Fruit fly (Drosophila melanogaster) whole organism, embryonic: ENCODE data around the gene Snx27.
A peak's percentile ranks its signal among the peaks of the same experiment; 100 is the strongest.

ENCODE experiments used
- Ada2b ChIP-seq: fragments of 200-800 bp; sonication (Bioruptor generic); IDR thresholded peaks from 2 replicates; pipeline ENCODE4 v1.3.6; 2022; ENCODE audit warnings: missing biosample characterization, missing genetic modification characterization
- Aef1 ChIP-seq: fragments of 200-800 bp; sonication (Bioruptor generic); IDR thresholded peaks from 3 replicates; pipeline ENCODE4 v1.3.6; 2022; ENCODE audit warnings: missing biosample characterization, missing genetic modification characterization
- Antp ChIP-seq: fragments of 200-800 bp; sonication (Bioruptor generic); optimal IDR thresholded peaks from 3 replicates; lab custom pipeline; 2016; ENCODE audit warnings: missing biosample characterization, missing genetic modification characterization
- C15 ChIP-seq: fragments of 200-800 bp; sonication (Bioruptor generic); IDR thresholded peaks from 3 replicates; pipeline ENCODE4 v1.3.6; 2022; ENCODE audit warnings: missing biosample characterization, missing genetic modification characterization
- CG10321 ChIP-seq: fragments of 200-800 bp; sonication (Bioruptor generic); IDR thresholded peaks from 2 replicates; pipeline ENCODE4 v1.3.6; 2022; ENCODE audit warnings: missing biosample characterization, missing genetic modification characterization
- CG10565 ChIP-seq: fragments of 200-800 bp; sonication (Bioruptor generic); optimal IDR thresholded peaks from 3 replicates; lab custom pipeline; 2016; ENCODE audit warnings: missing biosample characterization, mild to moderate bottlenecking, missing genetic modification characterization
- CG12942 ChIP-seq: fragments of 200-800 bp; sonication (Bioruptor generic); optimal IDR thresholded peaks from 3 replicates; lab custom pipeline; 2016; ENCODE audit warnings: missing biosample characterization, missing genetic modification characterization
- CG14667 ChIP-seq: fragments of 200-800 bp; sonication (Bioruptor generic); IDR thresholded peaks from 2 replicates; pipeline ENCODE4 v1.3.6; 2022; ENCODE audit warnings: missing biosample characterization, missing genetic modification characterization
- CG15073 ChIP-seq: fragments of 200-800 bp; sonication (Bioruptor generic); optimal IDR thresholded peaks from 2 replicates; lab custom pipeline; 2016; ENCODE audit warnings: missing biosample characterization, missing genetic modification characterization
- CG15479 ChIP-seq: fragments of 200-800 bp; sonication (Bioruptor generic); optimal IDR thresholded peaks from 3 replicates; lab custom pipeline; 2019; ENCODE audit warnings: missing biosample characterization, mild to moderate bottlenecking, missing genetic modification characterization, moderate library complexity
- CG1603 ChIP-seq: fragments of 200-800 bp; sonication (Bioruptor generic); optimal IDR thresholded peaks from 2 replicates; lab custom pipeline; 2019; ENCODE audit warnings: missing biosample characterization, mild to moderate bottlenecking, missing genetic modification characterization, moderate library complexity
- CG17361 ChIP-seq: fragments of 200-800 bp; sonication (Bioruptor generic); IDR thresholded peaks from 3 replicates; pipeline ENCODE4 v1.3.6; 2022; ENCODE audit warnings: missing biosample characterization, missing genetic modification characterization
- CG18476 ChIP-seq: fragments of 200-800 bp; sonication (Bioruptor generic); optimal IDR thresholded peaks from 2 replicates; lab custom pipeline; 2016; ENCODE audit warnings: missing biosample characterization, mild to moderate bottlenecking, missing genetic modification characterization
- CG2116 ChIP-seq: fragments of 200-800 bp; sonication (Bioruptor generic); optimal IDR thresholded peaks from 3 replicates; lab custom pipeline; 2018; ENCODE audit warnings: missing biosample characterization, mild to moderate bottlenecking, missing genetic modification characterization
- CG3065 ChIP-seq: fragments of 200-800 bp; sonication (Bioruptor generic); optimal IDR thresholded peaks from 2 replicates; lab custom pipeline; 2016; ENCODE audit warnings: missing biosample characterization, missing genetic modification characterization
- CG31365 ChIP-seq: fragments of 200-800 bp; sonication (Bioruptor generic); optimal IDR thresholded peaks from 2 replicates; lab custom pipeline; 2018; ENCODE audit warnings: missing biosample characterization, mild to moderate bottlenecking, missing genetic modification characterization
- CG3281 ChIP-seq: fragments of 200-800 bp; sonication (Bioruptor generic); optimal IDR thresholded peaks from 3 replicates; lab custom pipeline; 2017; ENCODE audit warnings: missing biosample characterization, mild to moderate bottlenecking, missing genetic modification characterization
- CG3995 ChIP-seq: fragments of 200-800 bp; sonication (Bioruptor generic); optimal IDR thresholded peaks from 3 replicates; lab custom pipeline; 2016; ENCODE audit warnings: missing biosample characterization, missing genetic modification characterization
- CG4328 ChIP-seq: fragments of 200-800 bp; sonication (Bioruptor generic); optimal IDR thresholded peaks from 3 replicates; lab custom pipeline; 2017; ENCODE audit warnings: missing biosample characterization, missing genetic modification reagents, missing genetic modification characterization
- CG5953 ChIP-seq: fragments of 200-800 bp; sonication (Bioruptor generic); IDR thresholded peaks from 2 replicates; pipeline ENCODE4 v1.3.6; 2022; ENCODE audit warnings: missing biosample characterization, missing genetic modification characterization
- CG6689 ChIP-seq: fragments of 200-800 bp; sonication (Bioruptor generic); IDR thresholded peaks from 2 replicates; pipeline ENCODE4 v1.3.6; 2022; ENCODE audit warnings: missing biosample characterization, missing genetic modification characterization
- CG6854 ChIP-seq: fragments of 200-800 bp; sonication (Bioruptor generic); optimal IDR thresholded peaks from 3 replicates; lab custom pipeline; 2017; ENCODE audit warnings: missing biosample characterization, mild to moderate bottlenecking, missing genetic modification characterization
- CG7556 ChIP-seq: fragments of 200-800 bp; sonication (Bioruptor generic); optimal IDR thresholded peaks from 2 replicates; lab custom pipeline; 2017; ENCODE audit warnings: missing biosample characterization, mild to moderate bottlenecking, missing genetic modification characterization
- CG8944 ChIP-seq: fragments of 200-800 bp; sonication (Bioruptor generic); optimal IDR thresholded peaks from 3 replicates; lab custom pipeline; 2016; ENCODE audit warnings: missing biosample characterization, missing genetic modification characterization
- CG9437 ChIP-seq: fragments of 200-800 bp; sonication (Bioruptor generic); optimal IDR thresholded peaks from 2 replicates; lab custom pipeline; 2018; ENCODE audit warnings: missing biosample characterization, mild to moderate bottlenecking, missing genetic modification characterization
- Dfd ChIP-seq, 2 experiments: fragments of >200 bp; optimal IDR thresholded peaks; 2 replicates each; lab custom pipeline; 2017; ENCODE audit warnings: missing biosample characterization in 2 of 2, missing genetic modification characterization in 2 of 2
- E2f1 ChIP-seq: fragments of 200-800 bp; sonication (Bioruptor generic); IDR thresholded peaks from 2 replicates; pipeline ENCODE4 v1.3.6; 2022; ENCODE audit warnings: missing biosample characterization, missing genetic modification characterization
- Ets97D ChIP-seq: fragments of 200-800 bp; sonication (Bioruptor generic); optimal IDR thresholded peaks from 3 replicates; lab custom pipeline; 2016; ENCODE audit warnings: missing biosample characterization, missing genetic modification characterization
- HHEX ChIP-seq: fragments of 200-800 bp; sonication (Bioruptor generic); optimal IDR thresholded peaks from 3 replicates; lab custom pipeline; 2017; ENCODE audit warnings: missing biosample characterization, mild to moderate bottlenecking, missing genetic modification characterization, missing genetic modification reagents
- Hr3 ChIP-seq: fragments of 200-800 bp; sonication (Bioruptor generic); optimal IDR thresholded peaks from 3 replicates; lab custom pipeline; 2016; ENCODE audit warnings: missing biosample characterization, missing genetic modification characterization
- NfI ChIP-seq: fragments of 200-800 bp; sonication (Bioruptor generic); optimal IDR thresholded peaks from 3 replicates; lab custom pipeline; 2018; ENCODE audit warnings: missing biosample characterization, mild to moderate bottlenecking, missing genetic modification characterization, moderate library complexity
- Rx ChIP-seq: fragments of 200-800 bp; sonication (Bioruptor generic); IDR thresholded peaks from 2 replicates; pipeline ENCODE4 v1.3.6; 2022; ENCODE audit warnings: missing biosample characterization, missing genetic modification characterization
- Sox100B ChIP-seq: fragments of 200-800 bp; sonication (Bioruptor generic); optimal IDR thresholded peaks from 3 replicates; lab custom pipeline; 2018; ENCODE audit warnings: missing biosample characterization, mild to moderate bottlenecking, missing genetic modification characterization
- corto ChIP-seq: fragments of 200-800 bp; sonication (Bioruptor generic); optimal IDR thresholded peaks from 2 replicates; lab custom pipeline; 2016; ENCODE audit warnings: missing biosample characterization, mild to moderate bottlenecking, missing genetic modification characterization, moderate library complexity
- crp ChIP-seq, 2 experiments: fragments of 200-800 bp; sonication (Bioruptor generic); optimal IDR thresholded peaks; 2 replicates in 1 of 2; 3 replicates in 1 of 2; lab custom pipeline; 2017; ENCODE audit warnings: missing biosample characterization in 2 of 2, missing genetic modification characterization in 2 of 2, mild to moderate bottlenecking in 1 of 2, moderate library complexity in 1 of 2
- exex ChIP-seq: fragments of 200-800 bp; sonication (Bioruptor generic); optimal IDR thresholded peaks from 4 replicates; lab custom pipeline; 2018; ENCODE audit warnings: missing biosample characterization, mild to moderate bottlenecking, missing genetic modification characterization, moderate library complexity
- fd102C ChIP-seq: fragments of 200-800 bp; sonication (Bioruptor generic); optimal IDR thresholded peaks from 2 replicates; lab custom pipeline; 2018; ENCODE audit warnings: missing biosample characterization, mild to moderate bottlenecking, missing genetic modification characterization, moderate library complexity
- fd96Cb ChIP-seq: fragments of 200-800 bp; sonication (Bioruptor generic); optimal IDR thresholded peaks from 2 replicates; lab custom pipeline; 2018; ENCODE audit warnings: missing biosample characterization, mild to moderate bottlenecking, missing genetic modification characterization, moderate library complexity
- gem ChIP-seq: fragments of 200-800 bp; sonication (Bioruptor generic); optimal IDR thresholded peaks from 2 replicates; lab custom pipeline; 2019; ENCODE audit warnings: missing biosample characterization, mild to moderate bottlenecking, missing genetic modification characterization, moderate library complexity
- gsb ChIP-seq: fragments of 200-800 bp; sonication (Bioruptor generic); IDR thresholded peaks from 2 replicates; pipeline ENCODE4 v1.3.6; 2022; ENCODE audit warnings: missing biosample characterization, missing genetic modification characterization
- gt ChIP-seq: fragments of 200-800 bp; sonication (Bioruptor generic); IDR thresholded peaks from 2 replicates; pipeline ENCODE4 v1.3.6; 2022; ENCODE audit warnings: missing biosample characterization, missing genetic modification characterization
- hth ChIP-seq: fragments of >200 bp; optimal IDR thresholded peaks from 2 replicates; lab custom pipeline; 2017; ENCODE audit warnings: inconsistent platforms
- org-1 ChIP-seq: fragments of 200-800 bp; sonication (Bioruptor generic); optimal IDR thresholded peaks from 2 replicates; lab custom pipeline; 2017; ENCODE audit warnings: missing biosample characterization, missing genetic modification characterization
- pfk ChIP-seq: fragments of 200-800 bp; sonication (Bioruptor generic); optimal IDR thresholded peaks from 2 replicates; lab custom pipeline; 2018; ENCODE audit warnings: missing biosample characterization, mild to moderate bottlenecking, missing genetic modification characterization, moderate library complexity
- row ChIP-seq: fragments of 200-800 bp; sonication (Bioruptor generic); IDR thresholded peaks from 3 replicates; pipeline ENCODE4 v1.3.6; 2022; ENCODE audit warnings: missing biosample characterization, missing genetic modification characterization
- sd ChIP-seq: fragments of 200-800 bp; sonication (Bioruptor generic); optimal IDR thresholded peaks from 3 replicates; lab custom pipeline; 2018; ENCODE audit warnings: missing biosample characterization, mild to moderate bottlenecking, missing genetic modification characterization, moderate library complexity
- stwl ChIP-seq: fragments of 200-800 bp; sonication (Bioruptor generic); optimal IDR thresholded peaks from 3 replicates; lab custom pipeline; 2018; ENCODE audit warnings: missing biosample characterization, mild to moderate bottlenecking, missing genetic modification characterization, moderate library complexity
- zen2 ChIP-seq: fragments of 200-800 bp; sonication (Bioruptor generic); IDR thresholded peaks from 3 replicates; pipeline ENCODE4 v1.3.6; 2022; ENCODE audit warnings: missing biosample characterization, missing genetic modification characterization; ENCODE audit not compliant: partially characterized antibody
- zf30C ChIP-seq: fragments of 200-800 bp; sonication (Bioruptor generic); optimal IDR thresholded peaks from 3 replicates; lab custom pipeline; 2018; ENCODE audit warnings: missing biosample characterization, mild to moderate bottlenecking, missing genetic modification characterization

Gene Snx27

dm6 chrX:5677400-5678177 lies 60.2 kb downstream of the Snx27 start (continued):
- TF ChIP-seq CG17361 (GFP tag; lab: Robert Waterston, UW) = peak; percentile 90
- peak; percentile 82 for TF ChIP-seq CG2116
- peak; percentile 92 for TF ChIP-seq gem
- TF ChIP-seq CG10321 (GFP tag; lab: Robert Waterston, UW) = peak; percentile 79
- TF ChIP-seq zf30C = peak; percentile 28
- TF ChIP-seq org-1 (GFP tag; lab: Kevin White, UChicago) = peak; percentile 92
- peak; percentile 45; the same call in 2 of the 3 replicates for TF ChIP-seq Aef1 (GFP tag; lab: Robert Waterston, UW)
- TF ChIP-seq CG10565 (GFP tag; lab: Kevin White, UChicago) = peak; percentile 77
- peak; percentile 93 for TF ChIP-seq CG6854 (GFP tag; lab: Kevin White, UChicago)
- peak; percentile 47 for TF ChIP-seq CG15479 (GFP tag; lab: Kevin White, UChicago)
- peak; percentile 81 for TF ChIP-seq CG12942
- TF ChIP-seq CG31365 (tag; lab: Kevin White, UChicago) = peak; percentile 88
- peak; percentile 91 for TF ChIP-seq CG3281 (GFP tag; lab: Kevin White, UChicago)
- peak; percentile 97 for TF ChIP-seq fd102C (GFP tag; lab: Kevin White, UChicago)
- TF ChIP-seq CG4328 (GFP tag; lab: Kevin White, UChicago) = peak; percentile 98
- TF ChIP-seq CG3065 = peak; percentile 65
- TF ChIP-seq Hr3 (GFP tag; lab: Kevin White, UChicago) = peak; percentile 66
- no peak for TF ChIP-seq Dfd (GFP tag; optimal IDR thresholded peaks at IDR 0.05; lab: Kevin White, UChicago)
- TF ChIP-seq CG18476 (GFP tag; lab: Kevin White, UChicago) = peak; percentile 93
- peak; percentile 96 for TF ChIP-seq HHEX (GFP tag; lab: Kevin White, UChicago)
- TF ChIP-seq CG1603 = peak; percentile 93
- TF ChIP-seq sd (tag; lab: Kevin White, UChicago) = peak; percentile 90
- peak; percentile 95 for TF ChIP-seq Sox100B (GFP tag; lab: Kevin White, UChicago)
- peak; percentile 82 for TF ChIP-seq exex (tag; lab: Kevin White, UChicago)
- TF ChIP-seq Antp = peak; percentile 71
- peak; percentile 87 for TF ChIP-seq gsb
- peak; percentile 65 for TF ChIP-seq Rx (GFP tag; lab: Robert Waterston, UW)
- TF ChIP-seq CG3995 (GFP tag; lab: Kevin White, UChicago) = no peak
- TF ChIP-seq gt (GFP tag; lab: Robert Waterston, UW) = peak; percentile 71
- peak; percentile 53; the same call in 1 of the 2 replicates for TF ChIP-seq CG14667 (GFP tag; lab: Robert Waterston, UW)
- peak; percentile 80 for TF ChIP-seq fd96Cb
- TF ChIP-seq Ada2b (GFP tag; lab: Robert Waterston, UW) = peak; percentile 68
- no peak for TF ChIP-seq zen2 (GFP tag; lab: Robert Waterston, UW)
- peak; percentile 82 for TF ChIP-seq NfI (GFP tag; lab: Kevin White, UChicago)
- TF ChIP-seq CG8944 (GFP tag; lab: Kevin White, UChicago) = peak; percentile 82
- peak; percentile 49 for TF ChIP-seq stwl (tag; lab: Kevin White, UChicago)
- TF ChIP-seq hth (lab: Kevin White, UChicago) = no peak
- TF ChIP-seq CG6689 = peak; percentile 76
- peak; percentile 72; the same call in 1 of the 2 replicates for TF ChIP-seq E2f1 (GFP tag; lab: Robert Waterston, UW)
- peak; percentile 91 for TF ChIP-seq CG5953 (GFP tag; lab: Robert Waterston, UW)
- peak; percentile 84; the same call in 2 of the 3 replicates for TF ChIP-seq C15 (GFP tag; lab: Robert Waterston, UW)
- peak; percentile 92 for TF ChIP-seq CG7556 (GFP tag; lab: Kevin White, UChicago)
- peak; percentile 61 for TF ChIP-seq CG15073 (GFP tag; lab: Kevin White, UChicago)
- TF ChIP-seq row (GFP tag; lab: Robert Waterston, UW) = peak; percentile 73
- TF ChIP-seq corto (GFP tag; lab: Kevin White, UChicago) = no peak
- TF ChIP-seq CG9437 = peak; percentile 49
- peak in 1 of 2 experiments; percentile 55 for TF ChIP-seq crp (GFP tag; optimal IDR thresholded peaks at IDR 0.05; lab: Kevin White, UChicago)
- TF ChIP-seq Ets97D (GFP tag; lab: Kevin White, UChicago) = peak; percentile 71
- TF ChIP-seq pfk = peak; percentile 85
